Fruit fly (Drosophila melanogaster) whole organism, embryonic: ENCODE measurements around the gene PXo.

ENCODE experiments used
- ATbp ChIP-seq: fragments of 200-800 bp; sonication (Bioruptor generic); optimal IDR thresholded peaks from 2 replicates; lab custom pipeline; 2017; ENCODE audit warnings: missing biosample characterization, mild to moderate bottlenecking, missing genetic modification characterization, missing genetic modification reagents
- Atf-2 ChIP-seq: fragments of 200-800 bp; sonication (Bioruptor generic); optimal IDR thresholded peaks from 2 replicates; lab custom pipeline; 2016; ENCODE audit warnings: missing biosample characterization, missing genetic modification characterization
- CG11093 ChIP-seq: fragments of 200-800 bp; sonication (Bioruptor generic); IDR thresholded peaks from 3 replicates; pipeline ENCODE4 v1.3.6; 2022; ENCODE audit warnings: missing biosample characterization, missing genetic modification characterization
- CG11456 ChIP-seq: fragments of 200-800 bp; sonication (Bioruptor generic); IDR thresholded peaks from 3 replicates; pipeline ENCODE4 v1.3.6; 2022; ENCODE audit warnings: missing biosample characterization, missing genetic modification characterization
- CG14965 ChIP-seq: fragments of 200-800 bp; sonication (Bioruptor generic); optimal IDR thresholded peaks from 2 replicates; lab custom pipeline; 2016; ENCODE audit warnings: missing biosample characterization, missing genetic modification characterization, borderline replicate concordance
- CG15269 ChIP-seq: fragments of 200-800 bp; sonication (Bioruptor generic); optimal IDR thresholded peaks from 2 replicates; lab custom pipeline; 2018; ENCODE audit warnings: missing biosample characterization, mild to moderate bottlenecking, missing genetic modification characterization, moderate library complexity
- CG1603 ChIP-seq: fragments of 200-800 bp; sonication (Bioruptor generic); optimal IDR thresholded peaks from 2 replicates; lab custom pipeline; 2019; ENCODE audit warnings: missing biosample characterization, mild to moderate bottlenecking, missing genetic modification characterization, moderate library complexity
- CG18619 ChIP-seq: fragments of 200-800 bp; sonication (Bioruptor generic); optimal IDR thresholded peaks from 3 replicates; lab custom pipeline; 2017; ENCODE audit warnings: missing biosample characterization, mild to moderate bottlenecking, missing genetic modification characterization
- CG4730 ChIP-seq: fragments of 200-800 bp; sonication (Bioruptor generic); IDR thresholded peaks from 2 replicates; pipeline ENCODE4 v1.3.6; 2022; ENCODE audit warnings: missing biosample characterization, missing genetic modification characterization
- CG6791 ChIP-seq: fragments of 200-800 bp; sonication (Bioruptor generic); IDR thresholded peaks from 3 replicates; pipeline ENCODE4 v1.3.6; 2022; ENCODE audit warnings: missing biosample characterization, missing genetic modification characterization; ENCODE audit not compliant: partially characterized antibody
- CG7357 ChIP-seq: fragments of 200-800 bp; sonication (Bioruptor generic); IDR thresholded peaks from 3 replicates; pipeline ENCODE4 v1.3.6; 2022; ENCODE audit warnings: missing biosample characterization, missing genetic modification characterization
- CG8765 ChIP-seq: fragments of 200-800 bp; sonication (Bioruptor generic); IDR thresholded peaks from 2 replicates; pipeline ENCODE4 v1.3.6; 2022; ENCODE audit warnings: missing biosample characterization, missing genetic modification characterization
- CG9797 ChIP-seq: fragments of 200-800 bp; sonication (Bioruptor generic); optimal IDR thresholded peaks from 3 replicates; lab custom pipeline; 2018; ENCODE audit warnings: missing biosample characterization, mild to moderate bottlenecking, missing genetic modification characterization
- D ChIP-seq, 2 experiments: fragments of 200-800 bp in 1 of 2; fragments of >200 bp in 1 of 2; sonication (Bioruptor generic) in 1 of 2; optimal IDR thresholded peaks; 2 replicates in 1 of 2; 3 replicates in 1 of 2; lab custom pipeline; 2017; ENCODE audit warnings: mild to moderate bottlenecking in 1 of 2, missing biosample characterization in 1 of 2, missing genetic modification characterization in 1 of 2, missing genetic modification reagents in 1 of 2
- E2f1 ChIP-seq: fragments of 200-800 bp; sonication (Bioruptor generic); IDR thresholded peaks from 2 replicates; pipeline ENCODE4 v1.3.6; 2022; ENCODE audit warnings: missing biosample characterization, missing genetic modification characterization
- Elba2 ChIP-seq: fragments of 200-800 bp; sonication (Bioruptor generic); optimal IDR thresholded peaks from 3 replicates; lab custom pipeline; 2016; ENCODE audit warnings: missing biosample characterization, missing genetic modification characterization
- HLH54F ChIP-seq: fragments of 200-800 bp; sonication (Bioruptor generic); optimal IDR thresholded peaks from 3 replicates; lab custom pipeline; 2016; ENCODE audit warnings: missing biosample characterization, missing genetic modification characterization
- Hr3 ChIP-seq: fragments of 200-800 bp; sonication (Bioruptor generic); optimal IDR thresholded peaks from 3 replicates; lab custom pipeline; 2016; ENCODE audit warnings: missing biosample characterization, missing genetic modification characterization
- MTF-1 ChIP-seq: fragments of 200-800 bp; sonication (Bioruptor generic); optimal IDR thresholded peaks from 2 replicates; lab custom pipeline; 2018; ENCODE audit warnings: missing biosample characterization, mild to moderate bottlenecking, missing genetic modification characterization, borderline replicate concordance
- NC2β ChIP-seq: fragments of 200-800 bp; sonication (Bioruptor generic); optimal IDR thresholded peaks from 2 replicates; lab custom pipeline; 2016; ENCODE audit warnings: missing biosample characterization, missing genetic modification characterization
- Nf-YA ChIP-seq: fragments of 200-800 bp; sonication (Bioruptor generic); IDR thresholded peaks from 2 replicates; pipeline ENCODE4 v1.3.6; 2022; ENCODE audit warnings: missing biosample characterization, missing genetic modification characterization
- Oli ChIP-seq: fragments of 200-800 bp; sonication (Bioruptor generic); optimal IDR thresholded peaks from 2 replicates; lab custom pipeline; 2018; ENCODE audit warnings: missing biosample characterization, mild to moderate bottlenecking, missing genetic modification characterization, moderate library complexity
- PHDP ChIP-seq: fragments of 200-800 bp; sonication (Bioruptor generic); optimal IDR thresholded peaks from 3 replicates; lab custom pipeline; 2018; ENCODE audit warnings: missing biosample characterization, mild to moderate bottlenecking, missing genetic modification characterization, moderate library complexity
- Rfx ChIP-seq: fragments of 200-800 bp; sonication (Bioruptor generic); IDR thresholded peaks from 2 replicates; pipeline ENCODE4 v1.3.6; 2022; ENCODE audit warnings: missing biosample characterization, missing genetic modification characterization
- Sry-δ ChIP-seq: fragments of 200-800 bp; sonication (Bioruptor generic); optimal IDR thresholded peaks from 2 replicates; lab custom pipeline; 2016; ENCODE audit warnings: missing biosample characterization, missing genetic modification characterization
- Ssrp ChIP-seq: fragments of 200-800 bp; sonication (Bioruptor generic); optimal IDR thresholded peaks from 2 replicates; lab custom pipeline; 2018; ENCODE audit warnings: missing biosample characterization, mild to moderate bottlenecking, missing genetic modification characterization, moderate library complexity
- TFAM ChIP-seq: fragments of 200-800 bp; sonication (Bioruptor generic); optimal IDR thresholded peaks from 2 replicates; lab custom pipeline; 2017; ENCODE audit warnings: missing biosample characterization, missing genetic modification characterization, inconsistent platforms
- Tbp ChIP-seq: fragments of >200 bp; optimal IDR thresholded peaks from 2 replicates; lab custom pipeline; 2018; ENCODE audit warnings: missing biosample characterization, missing genetic modification characterization
- Vsx1 ChIP-seq: fragments of 200-800 bp; sonication (Bioruptor generic); optimal IDR thresholded peaks from 2 replicates; lab custom pipeline; 2017; ENCODE audit warnings: missing biosample characterization, mild to moderate bottlenecking, missing genetic modification characterization, missing genetic modification reagents
- ap ChIP-seq: fragments of 200-800 bp; sonication (Bioruptor generic); IDR thresholded peaks from 2 replicates; pipeline ENCODE4 v1.3.6; 2022; ENCODE audit warnings: missing biosample characterization, missing genetic modification characterization
- ase ChIP-seq: fragments of 200-800 bp; sonication (Bioruptor generic); IDR thresholded peaks from 3 replicates; pipeline ENCODE4 v1.3.6; 2022; ENCODE audit warnings: missing biosample characterization, missing genetic modification characterization
- cad ChIP-seq: fragments of >200 bp; optimal IDR thresholded peaks from 2 replicates; lab custom pipeline; 2017; ENCODE audit warnings: missing biosample characterization, missing genetic modification characterization
- cg ChIP-seq: fragments of 200-800 bp; sonication (Bioruptor generic); optimal IDR thresholded peaks from 3 replicates; lab custom pipeline; 2019; ENCODE audit warnings: missing biosample characterization, mild to moderate bottlenecking, missing genetic modification characterization, moderate library complexity
- chn ChIP-seq: fragments of 200-800 bp; sonication (Bioruptor generic); optimal IDR thresholded peaks from 2 replicates; lab custom pipeline; 2016; ENCODE audit warnings: missing biosample characterization, missing genetic modification characterization
- dan ChIP-seq: fragments of 200-800 bp; sonication (Bioruptor generic); IDR thresholded peaks from 2 replicates; pipeline ENCODE4 v1.3.6; 2022; ENCODE audit warnings: missing biosample characterization, missing genetic modification characterization
- gt ChIP-seq: fragments of 200-800 bp; sonication (Bioruptor generic); IDR thresholded peaks from 2 replicates; pipeline ENCODE4 v1.3.6; 2022; ENCODE audit warnings: missing biosample characterization, missing genetic modification characterization
- hb ChIP-seq: fragments of 200-800 bp; sonication (Bioruptor generic); IDR thresholded peaks from 3 replicates; pipeline ENCODE4 v1.3.6; 2022; ENCODE audit warnings: missing biosample characterization, missing genetic modification characterization; ENCODE audit not compliant: partially characterized antibody
- her ChIP-seq: fragments of 200-800 bp; sonication (Bioruptor generic); optimal IDR thresholded peaks from 2 replicates; lab custom pipeline; 2016; ENCODE audit warnings: missing biosample characterization, missing genetic modification characterization
- jigr1 ChIP-seq: fragments of 200-800 bp; sonication (Bioruptor generic); IDR thresholded peaks from 3 replicates; pipeline ENCODE4 v1.3.6; 2022; ENCODE audit warnings: missing biosample characterization, missing genetic modification characterization
- nmo ChIP-seq: fragments of 200-800 bp; sonication (Bioruptor generic); optimal IDR thresholded peaks from 2 replicates; lab custom pipeline; 2018; ENCODE audit warnings: missing biosample characterization, mild to moderate bottlenecking, missing genetic modification characterization, moderate library complexity
- org-1 ChIP-seq: fragments of 200-800 bp; sonication (Bioruptor generic); optimal IDR thresholded peaks from 2 replicates; lab custom pipeline; 2017; ENCODE audit warnings: missing biosample characterization, missing genetic modification characterization
- p53 ChIP-seq: fragments of 200-800 bp; sonication (Bioruptor generic); optimal IDR thresholded peaks from 2 replicates; lab custom pipeline; 2016; ENCODE audit warnings: missing biosample characterization, missing genetic modification characterization
- pb ChIP-seq: fragments of 200-800 bp; sonication (Bioruptor generic); optimal IDR thresholded peaks from 3 replicates; lab custom pipeline; 2016; ENCODE audit warnings: missing biosample characterization, missing genetic modification characterization
- pros ChIP-seq: fragments of 200-800 bp; sonication (Bioruptor generic); optimal IDR thresholded peaks from 3 replicates; lab custom pipeline; 2019; ENCODE audit warnings: missing biosample characterization, mild to moderate bottlenecking, missing genetic modification characterization, moderate library complexity
- sc ChIP-seq, 3 experiments: fragments of >200 bp in 2 of 3; fragments of 200-800 bp in 1 of 3; sonication (Bioruptor generic) in 1 of 3; optimal IDR thresholded peaks; 2 replicates in 2 of 3; 3 replicates in 1 of 3; lab custom pipeline; 2017; ENCODE audit warnings: mild to moderate bottlenecking in 1 of 3, missing biosample characterization in 1 of 3, missing genetic modification characterization in 1 of 3, missing genetic modification reagents in 1 of 3
- tup ChIP-seq: fragments of 200-800 bp; sonication (Bioruptor generic); optimal IDR thresholded peaks from 2 replicates; lab custom pipeline; 2016; ENCODE audit warnings: missing biosample characterization, mild to moderate bottlenecking, missing genetic modification characterization, moderate library complexity
- usp ChIP-seq: fragments of >200 bp; optimal IDR thresholded peaks from 2 replicates; lab custom pipeline; 2017; ENCODE audit warnings: missing biosample characterization, missing genetic modification characterization
- vfl ChIP-seq: fragments of 200-800 bp; sonication (Bioruptor generic); optimal IDR thresholded peaks from 2 replicates; lab custom pipeline; 2016; ENCODE audit warnings: missing biosample characterization, missing genetic modification characterization

PXo gene

DNA sequence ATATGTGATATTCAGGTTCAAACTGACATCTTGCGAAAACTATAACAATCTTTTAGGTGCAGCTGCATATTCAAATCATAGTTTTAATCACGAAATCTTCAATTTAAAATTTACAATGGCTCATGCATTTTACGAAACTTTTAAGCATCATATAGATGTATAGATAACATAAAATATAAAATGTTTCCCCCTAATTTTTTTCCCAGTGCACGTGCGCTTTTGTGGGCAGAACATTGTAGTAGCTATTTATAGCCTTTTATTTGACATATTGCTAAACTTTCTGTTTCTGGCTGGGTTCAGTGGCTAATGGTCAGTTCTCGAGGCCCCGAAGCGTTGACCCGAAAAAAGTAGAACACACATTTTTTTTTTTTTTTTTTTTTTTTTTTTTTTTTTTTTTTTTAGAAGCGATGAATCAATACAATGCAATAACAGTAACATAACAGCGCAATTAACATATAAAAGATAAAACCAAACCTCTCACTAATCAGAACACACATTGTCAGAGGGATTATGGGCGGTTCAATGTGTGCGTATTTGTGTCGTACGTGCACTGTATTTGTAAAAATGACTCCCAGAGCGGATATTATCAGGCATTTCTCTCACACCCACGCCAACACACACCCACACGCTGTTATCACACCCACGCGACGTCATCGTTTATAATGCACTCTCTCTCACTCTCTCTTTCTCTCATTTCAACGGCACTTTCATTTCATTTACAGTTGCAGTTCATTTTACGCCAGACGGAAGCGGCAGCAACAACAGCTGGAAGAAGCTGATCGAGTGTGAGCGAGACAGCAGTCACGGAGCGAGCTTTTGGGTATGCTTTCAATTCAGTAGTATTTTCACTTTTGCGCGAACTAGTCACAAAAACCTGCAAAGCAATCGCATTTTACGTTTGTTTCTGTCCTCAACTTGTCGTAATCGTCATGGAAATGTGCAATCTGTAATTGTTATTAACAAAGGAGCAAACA lies 5.2 kb upstream of the PXo start (continued):
- TF ChIP-seq org-1 (GFP tag; lab: Kevin White, UChicago) (peak; percentile 29), CG11093 (no peak), CG4730 (GFP tag; lab: Robert Waterston, UW) (no peak), usp (GFP tag; lab: Kevin White, UChicago) (no peak), CG8765 (GFP tag; lab: Robert Waterston, UW) (no peak), CG15269 (tag; lab: Kevin White, UChicago) (peak; percentile 62), CG9797 (no peak), Ssrp (tag; lab: Kevin White, UChicago) (peak; percentile 55), E2f1 (GFP tag; lab: Robert Waterston, UW) (no peak), CG14965 (GFP tag; lab: Kevin White, UChicago) (no peak), Vsx1 (peak; percentile 49), pros (GFP tag; lab: Kevin White, UChicago) (no peak), CG1603 (peak; percentile 52), vfl (GFP tag; lab: Kevin White, UChicago) (no peak), MTF-1 (GFP tag; lab: Kevin White, UChicago) (no peak), Tbp (GFP tag; lab: Kevin White, UChicago) (no peak), jigr1 (no peak), ap (no peak), dan (GFP tag; lab: Robert Waterston, UW) (no peak), cad (GFP tag; lab: Kevin White, UChicago) (no peak), HLH54F (GFP tag; lab: Kevin White, UChicago) (peak; percentile 21), PHDP (tag; lab: Kevin White, UChicago) (peak; percentile 61), NC2β (GFP tag; lab: Kevin White, UChicago) (no peak), chn (GFP tag; lab: Kevin White, UChicago) (peak; percentile 10), pb (GFP tag; lab: Kevin White, UChicago) (no peak), Atf-2 (peak; percentile 35), CG7357 (GFP tag; lab: Robert Waterston, UW) (no peak), sc (optimal IDR thresholded peaks at IDR 0.05; lab: Kevin White, UChicago) (no peak), sc (GFP tag; optimal IDR thresholded peaks at IDR 0.05; lab: Kevin White, UChicago) (peak; percentile 36), D (optimal IDR thresholded peaks at IDR 0.05; lab: Kevin White, UChicago) (no peak), D (GFP tag; optimal IDR thresholded peaks at IDR 0.05; lab: Kevin White, UChicago) (no peak), Sry-δ (GFP tag; lab: Kevin White, UChicago) (no peak), p53 (GFP tag; lab: Kevin White, UChicago) (no peak), TFAM (no peak), cg (GFP tag; lab: Kevin White, UChicago) (peak; percentile 71), nmo (GFP tag; lab: Kevin White, UChicago) (peak; percentile 65), gt (GFP tag; lab: Robert Waterston, UW) (no peak), tup (GFP tag; lab: Kevin White, UChicago) (no peak), Nf-YA (GFP tag; lab: Robert Waterston, UW) (no peak), her (no peak), ase (GFP tag; lab: Robert Waterston, UW) (0 out of 3 replicates have a peak, but pooled peaks have one; percentile 20), Oli (tag; lab: Kevin White, UChicago) (peak; percentile 71), CG18619 (GFP tag; lab: Kevin White, UChicago) (peak; percentile 22), ATbp (peak; percentile 50), CG6791 (GFP tag; lab: Robert Waterston, UW) (no peak), Rfx (GFP tag; lab: Robert Waterston, UW) (peak; percentile 51), Elba2 (GFP tag; lab: Kevin White, UChicago) (no peak), CG11456 (GFP tag; lab: Robert Waterston, UW) (no peak), hb (GFP tag; lab: Robert Waterston, UW) (no peak), Hr3 (peak; percentile 35)
